Worm (Caenorhabditis elegans) whole organism, early embryonic: Measurements from ENCODE around the gene lelo-2.

Experiments
- ceh-36 ChIP-seq: sonication (generic microtip); optimal IDR thresholded peaks from 2 replicates; lab custom pipeline; 2016; ENCODE audit warnings: missing genetic modification characterization, inconsistent platforms, missing compliant biosample characterization
- tra-4 ChIP-seq: sonication (generic microtip); optimal IDR thresholded peaks from 2 replicates; lab custom pipeline; 2017; ENCODE audit warnings: missing genetic modification characterization, missing compliant biosample characterization

- TF ChIP-seq tra-4 (tag; lab: Kevin White, UChicago) (no peak), ceh-36 (tag; lab: Kevin White, UChicago) (no peak)
Observed at ce11 chrIII:1427126-1427525, at the start of gene lelo-2.
